Fruit fly (Drosophila melanogaster) whole organism, embryonic: ENCODE data around the gene CNMaR.

ENCODE experiments used
- D ChIP-seq, 2 experiments: fragments of 200-800 bp in 1 of 2; fragments of >200 bp in 1 of 2; sonication (Bioruptor generic) in 1 of 2; optimal IDR thresholded peaks; 2 replicates in 1 of 2; 3 replicates in 1 of 2; lab custom pipeline; 2017; ENCODE audit warnings: mild to moderate bottlenecking in 1 of 2, missing biosample characterization in 1 of 2, missing genetic modification characterization in 1 of 2, missing genetic modification reagents in 1 of 2
- Sox102F ChIP-seq: fragments of 200-800 bp; sonication (Bioruptor generic); optimal IDR thresholded peaks from 2 replicates; lab custom pipeline; 2018; ENCODE audit warnings: missing biosample characterization, mild to moderate bottlenecking, missing genetic modification characterization, moderate library complexity
- dmrt99B ChIP-seq: fragments of 200-800 bp; sonication (Bioruptor generic); optimal IDR thresholded peaks from 2 replicates; lab custom pipeline; 2018; ENCODE audit warnings: missing biosample characterization, mild to moderate bottlenecking, missing genetic modification characterization, moderate library complexity
- pzg ChIP-seq: fragments of 200-800 bp; sonication (Bioruptor generic); optimal IDR thresholded peaks from 3 replicates; lab custom pipeline; 2018; ENCODE audit warnings: missing biosample characterization, mild to moderate bottlenecking, missing genetic modification characterization, moderate library complexity
- sqz ChIP-seq: fragments of 200-800 bp; sonication (Bioruptor generic); optimal IDR thresholded peaks from 3 replicates; lab custom pipeline; 2018; ENCODE audit warnings: missing biosample characterization, mild to moderate bottlenecking, missing genetic modification characterization
- zen2 ChIP-seq: fragments of 200-800 bp; sonication (Bioruptor generic); IDR thresholded peaks from 3 replicates; pipeline ENCODE4 v1.3.6; 2022; ENCODE audit warnings: missing biosample characterization, missing genetic modification characterization; ENCODE audit not compliant: partially characterized antibody

DNA sequence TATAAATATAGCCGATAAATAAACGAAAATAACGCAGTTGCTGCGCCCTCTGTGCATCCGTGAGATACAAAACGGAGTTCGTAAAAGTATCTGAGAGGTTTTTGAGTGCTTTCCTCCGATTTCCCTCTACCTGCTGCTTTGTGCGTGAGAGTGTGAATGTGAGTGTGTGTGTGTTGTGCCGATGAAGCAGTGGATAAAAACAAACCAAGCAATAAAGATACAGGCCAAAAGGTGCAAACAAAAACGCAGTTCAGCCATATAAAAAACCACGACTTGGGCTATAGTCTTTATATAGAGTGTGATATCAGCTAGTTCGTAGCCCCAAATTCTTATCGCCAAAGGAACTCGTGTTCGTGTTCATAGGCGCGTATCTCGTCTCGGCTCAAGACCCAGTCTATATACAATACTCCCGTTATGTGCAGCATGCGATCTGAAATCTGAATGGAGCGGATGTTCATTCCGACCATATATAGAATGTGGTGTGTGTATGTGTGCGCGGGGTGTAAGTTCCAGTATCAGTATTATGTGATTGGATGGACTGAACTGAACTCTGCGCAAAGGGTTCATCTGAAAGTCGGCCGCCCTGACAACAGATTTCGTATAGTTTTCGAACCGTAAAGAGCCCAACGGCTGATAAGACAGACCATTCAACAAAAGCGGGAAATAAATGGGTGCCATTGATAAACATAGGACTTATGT, 28.3 kb upstream of the CNMaR start:
- TF ChIP-seq Sox102F (GFP tag; lab: Kevin White, UChicago) (no peak), pzg (GFP tag; lab: Kevin White, UChicago) (no peak), zen2 (GFP tag; lab: Robert Waterston, UW) (no peak), D (optimal IDR thresholded peaks at IDR 0.05; lab: Kevin White, UChicago) (no peak), D (GFP tag; optimal IDR thresholded peaks at IDR 0.05; lab: Kevin White, UChicago) (no peak), sqz (GFP tag; lab: Kevin White, UChicago) (no peak), dmrt99B (tag; lab: Kevin White, UChicago) (no peak)
